Worm (Caenorhabditis elegans) whole organism, late embryonic: ENCODE measurements around the gene nspg-12.

Source experiments
- F13H6.1 ChIP-seq: sonication (generic microtip); optimal IDR thresholded peaks from 2 replicates; lab custom pipeline; 2016; ENCODE audit warnings: missing genetic modification characterization, missing compliant biosample characterization
- ama-1 ChIP-seq: fragments of 150-350 bp; optimal IDR thresholded peaks from 2 replicates; lab custom pipeline; 2014
- ceh-18 ChIP-seq: sonication (generic microtip); optimal IDR thresholded peaks from 2 replicates; lab custom pipeline; 2016; ENCODE audit warnings: missing genetic modification characterization, missing compliant biosample characterization
- ceh-22 ChIP-seq: sonication (generic microtip); optimal IDR thresholded peaks from 2 replicates; lab custom pipeline; 2017; ENCODE audit warnings: missing biosample characterization, missing genetic modification characterization
- pqm-1 ChIP-seq: sonication (generic microtip); optimal IDR thresholded peaks from 2 replicates; lab custom pipeline; 2016; ENCODE audit warnings: missing genetic modification characterization, missing compliant biosample characterization
- rnt-1 ChIP-seq: sonication (generic microtip); optimal IDR thresholded peaks from 2 replicates; lab custom pipeline; 2016; ENCODE audit warnings: missing genetic modification characterization, missing compliant biosample characterization
- sdc-2 ChIP-seq: sonication (generic microtip); optimal IDR thresholded peaks from 2 replicates; lab custom pipeline; 2016; ENCODE audit warnings: missing genotype, missing genetic modification characterization, missing compliant biosample characterization
- tbx-7 ChIP-seq: sonication (generic microtip); optimal IDR thresholded peaks from 2 replicates; lab custom pipeline; 2016; ENCODE audit warnings: missing genotype, missing genetic modification characterization, missing compliant biosample characterization
- unc-42 ChIP-seq: sonication (generic microtip); optimal IDR thresholded peaks from 2 replicates; lab custom pipeline; 2016; ENCODE audit warnings: missing genotype, missing genetic modification characterization, missing compliant biosample characterization
- ztf-16 ChIP-seq: sonication (generic microtip); optimal IDR thresholded peaks from 2 replicates; lab custom pipeline; 2017; ENCODE audit warnings: missing genetic modification characterization, missing compliant biosample characterization

ce11 chrX:5289106-5289505 lies 32.0 kb downstream of the nspg-12 start:
- TF ChIP-seq pqm-1 (tag; lab: Kevin White, UChicago) (no peak), ceh-22 (tag; lab: Kevin White, UChicago) (no peak), unc-42 (tag; lab: Kevin White, UChicago) (no peak), sdc-2 (tag; lab: Kevin White, UChicago) (no peak), ceh-18 (tag; lab: Kevin White, UChicago) (no peak), rnt-1 (tag; lab: Kevin White, UChicago) (no peak), ztf-16 (tag; lab: Kevin White, UChicago) (no peak), F13H6.1 (no peak), tbx-7 (no peak), ama-1 (lab: Kevin White, UChicago) (no peak)
